Fruit fly (Drosophila melanogaster): ENCODE results near the gene Pex23.

DNA sequence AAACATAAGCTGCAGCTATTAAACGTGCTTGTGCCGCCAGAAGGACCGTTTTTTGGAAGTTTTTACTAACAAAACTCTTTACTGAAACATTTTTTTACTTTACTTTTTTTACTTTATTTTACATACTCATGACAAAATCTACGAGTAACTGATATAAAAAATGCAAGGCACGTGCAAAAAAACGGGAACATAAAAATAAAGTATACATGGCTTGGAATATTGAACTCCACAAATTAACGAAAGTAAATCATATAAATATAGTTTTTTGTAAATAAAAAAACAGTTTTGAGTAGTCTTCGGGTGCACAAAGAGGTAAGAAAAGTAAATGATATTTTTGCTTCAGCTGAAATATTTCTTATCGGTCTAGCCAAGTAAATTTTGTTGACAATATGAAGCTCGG lies 18.7 kb upstream of the Pex23 start, which contains the start of gene Spn77Bb:
- TF ChIP-seq CG12768 (GFP tag; optimal IDR thresholded peaks at IDR 0.05) (no peak), pad (GFP tag; optimal IDR thresholded peaks at IDR 0.05) (no peak)
